Worm (Caenorhabditis elegans) whole organism, young adult: ENCODE results near the gene sfxn-1.1.
A peak's percentile ranks its signal among the peaks of the same experiment; 100 is the strongest.

Experiments
- F10E7.11 ChIP-seq: sonication (generic microtip); optimal IDR thresholded peaks from 2 replicates; lab custom pipeline; 2017; ENCODE audit warnings: mild to moderate bottlenecking, missing genetic modification characterization, moderate library complexity, missing compliant biosample characterization
- F33H1.4 ChIP-seq: fragments of 200-800 bp; sonication (Bioruptor generic); IDR thresholded peaks from 2 replicates; pipeline ENCODE4 v1.3.6; 2022; ENCODE audit warnings: missing genetic modification reagents, missing genetic modification characterization, missing compliant biosample characterization
- K12H6.12 ChIP-seq: fragments of 200-800 bp; sonication (Bioruptor generic); optimal IDR thresholded peaks from 2 replicates; lab custom pipeline; 2018; ENCODE audit warnings: mild to moderate bottlenecking, missing genetic modification characterization, missing compliant biosample characterization
- Y53G8AR.9 ChIP-seq: fragments of 200-800 bp; sonication (Bioruptor generic); conservative IDR thresholded peaks from 2 replicates; pipeline ENCODE4 v1.3.6; 2022; ENCODE audit warnings: missing genetic modification reagents, missing genetic modification characterization, missing compliant biosample characterization
- Y79H2A.3 ChIP-seq: fragments of 200-800 bp; sonication (Bioruptor generic); conservative IDR thresholded peaks from 2 replicates; pipeline ENCODE4 v1.3.6; 2022; ENCODE audit warnings: missing genetic modification reagents, missing genetic modification characterization, missing compliant biosample characterization
- Y95B8A.8 ChIP-seq: fragments of 200-800 bp; sonication (Bioruptor generic); IDR thresholded peaks from 2 replicates; pipeline ENCODE4 v1.3.6; 2022; ENCODE audit warnings: missing genetic modification reagents, missing genetic modification characterization, missing compliant biosample characterization
- aptf-2 ChIP-seq: fragments of 200-800 bp; sonication (Bioruptor generic); conservative IDR thresholded peaks from 2 replicates; pipeline ENCODE4 v1.3.6; 2022; ENCODE audit warnings: missing genetic modification reagents, missing genetic modification characterization, missing compliant biosample characterization
- atf-7 ChIP-seq: sonication (generic microtip); optimal IDR thresholded peaks from 2 replicates; lab custom pipeline; 2017; ENCODE audit warnings: mild to moderate bottlenecking, missing genetic modification characterization, missing compliant biosample characterization
- attf-3 ChIP-seq: fragments of 200-800 bp; sonication (Bioruptor generic); conservative IDR thresholded peaks from 2 replicates; pipeline ENCODE4 v1.3.6; 2022; ENCODE audit warnings: missing genetic modification reagents, missing genetic modification characterization, missing compliant biosample characterization
- cebp-1 ChIP-seq, 2 experiments: fragments of 200-800 bp in 1 of 2; sonication (Bioruptor generic) in 1 of 2; sonication (generic microtip) in 1 of 2; IDR thresholded peaks in 1 of 2; optimal IDR thresholded peaks in 1 of 2; 2 replicates each; pipeline versions ENCODE4 v1.3.6 to Lab custom; 2017 to 2022; ENCODE audit warnings: missing compliant biosample characterization in 2 of 2, missing genetic modification characterization in 2 of 2, mild to moderate bottlenecking in 1 of 2, missing genetic modification reagents in 1 of 2, moderate library complexity in 1 of 2
- cebp-2 ChIP-seq: fragments of 200-800 bp; sonication (Bioruptor generic); IDR thresholded peaks from 2 replicates; pipeline ENCODE4 v1.3.6; 2022; ENCODE audit warnings: missing genetic modification characterization, missing compliant biosample characterization
- ceh-100 ChIP-seq: fragments of 200-800 bp; sonication (Bioruptor generic); IDR thresholded peaks from 2 replicates; pipeline ENCODE4 v1.3.6; 2022; ENCODE audit warnings: missing genetic modification reagents, missing genetic modification characterization, missing compliant biosample characterization
- ceh-58 ChIP-seq: fragments of 200-800 bp; sonication (Bioruptor generic); IDR thresholded peaks from 2 replicates; pipeline ENCODE4 v1.3.6; 2022; ENCODE audit warnings: missing genetic modification characterization, missing compliant biosample characterization
- dox-1 ChIP-seq: fragments of 200-800 bp; sonication (Bioruptor generic); IDR thresholded peaks from 2 replicates; pipeline ENCODE4 v1.3.6; 2022; ENCODE audit warnings: missing genetic modification reagents, missing genetic modification characterization, missing compliant biosample characterization
- egl-18 ChIP-seq: fragments of 200-800 bp; sonication (Bioruptor generic); IDR thresholded peaks from 2 replicates; pipeline ENCODE4 v1.3.6; 2022; ENCODE audit warnings: missing genetic modification reagents, missing genetic modification characterization, missing compliant biosample characterization
- egrh-3 ChIP-seq: fragments of 200-800 bp; sonication (Bioruptor generic); IDR thresholded peaks from 2 replicates; pipeline ENCODE4 v1.3.6; 2022; ENCODE audit warnings: missing genetic modification reagents, missing genetic modification characterization, missing compliant biosample characterization
- ekl-4 ChIP-seq: fragments of 200-800 bp; sonication (Bioruptor generic); IDR thresholded peaks from 2 replicates; pipeline ENCODE4 v1.3.6; 2022; ENCODE audit warnings: missing genetic modification reagents, missing genetic modification characterization, missing compliant biosample characterization
- hlh-12 ChIP-seq: sonication (generic microtip); optimal IDR thresholded peaks from 2 replicates; lab custom pipeline; 2016; ENCODE audit warnings: missing genetic modification characterization, missing compliant biosample characterization
- hlh-26 ChIP-seq: fragments of 200-800 bp; sonication (Bioruptor generic); conservative IDR thresholded peaks from 2 replicates; pipeline ENCODE4 v1.3.6; 2022; ENCODE audit warnings: missing genetic modification reagents, missing genetic modification characterization, missing compliant biosample characterization
- hmg-1.2 ChIP-seq: fragments of 200-800 bp; sonication (Bioruptor generic); IDR thresholded peaks from 2 replicates; pipeline ENCODE4 v1.3.6; 2022; ENCODE audit warnings: missing genetic modification reagents, missing genetic modification characterization, missing compliant biosample characterization
- hmg-20 ChIP-seq: fragments of 200-800 bp; sonication (Bioruptor generic); IDR thresholded peaks from 2 replicates; pipeline ENCODE4 v1.3.6; 2022; ENCODE audit warnings: missing genetic modification reagents, missing genetic modification characterization, missing compliant biosample characterization
- hsf-1 ChIP-seq: fragments of 200-800 bp; sonication (Bioruptor generic); IDR thresholded peaks from 2 replicates; pipeline ENCODE4 v1.3.6; 2022; ENCODE audit warnings: missing genetic modification reagents, missing genetic modification characterization, missing compliant biosample characterization
- lag-1 ChIP-seq: fragments of 200-800 bp; sonication (Bioruptor generic); IDR thresholded peaks from 2 replicates; pipeline ENCODE4 v1.3.6; 2022; ENCODE audit warnings: missing genetic modification reagents, missing genetic modification characterization, missing compliant biosample characterization
- lsy-27 ChIP-seq: sonication (generic microtip); optimal IDR thresholded peaks from 2 replicates; lab custom pipeline; 2017; ENCODE audit warnings: missing genetic modification characterization, mild to moderate bottlenecking, missing compliant biosample characterization, antibody characterized with exemption, missing genotype, borderline replicate concordance; ENCODE audit not compliant: insufficient read depth
- madf-8 ChIP-seq: fragments of 200-800 bp; sonication (Bioruptor generic); conservative IDR thresholded peaks from 2 replicates; pipeline ENCODE4 v1.3.6; 2022; ENCODE audit warnings: missing genetic modification reagents, missing genetic modification characterization, missing compliant biosample characterization
- mes-4 ChIP-seq: sonication (generic microtip); optimal IDR thresholded peaks from 2 replicates; lab custom pipeline; 2016; ENCODE audit warnings: missing genotype, missing genetic modification characterization, missing compliant biosample characterization
- mxl-1 ChIP-seq: sonication (generic microtip); optimal IDR thresholded peaks from 2 replicates; lab custom pipeline; 2016; ENCODE audit warnings: missing genetic modification characterization, missing compliant biosample characterization
- nfya-2 ChIP-seq: fragments of 200-800 bp; sonication (Bioruptor generic); IDR thresholded peaks from 2 replicates; pipeline ENCODE4 v1.3.6; 2022; ENCODE audit warnings: missing genetic modification reagents, missing genetic modification characterization, missing compliant biosample characterization
- nhr-120 ChIP-seq: fragments of 200-800 bp; sonication (Bioruptor generic); IDR thresholded peaks from 2 replicates; pipeline ENCODE4 v1.3.6; 2022; ENCODE audit warnings: missing genetic modification characterization, missing compliant biosample characterization
- nhr-179 ChIP-seq: sonication (generic microtip); optimal IDR thresholded peaks from 2 replicates; lab custom pipeline; 2016; ENCODE audit warnings: mild to moderate bottlenecking, missing genetic modification characterization, missing compliant biosample characterization
- nhr-80 ChIP-seq: sonication (generic microtip); optimal IDR thresholded peaks from 2 replicates; lab custom pipeline; 2016; ENCODE audit warnings: missing genetic modification characterization, missing compliant biosample characterization
- pbrm-1 ChIP-seq: fragments of 200-800 bp; sonication (Bioruptor generic); IDR thresholded peaks from 2 replicates; pipeline ENCODE4 v1.3.6; 2022; ENCODE audit warnings: missing genetic modification reagents, missing genetic modification characterization, missing compliant biosample characterization
- rec-8 ChIP-seq, 2 experiments: sonication (generic microtip); optimal IDR thresholded peaks; 2 replicates each; lab custom pipeline; 2016; ENCODE audit warnings: mild to moderate bottlenecking in 2 of 2, missing genetic modification characterization in 2 of 2, missing genetic modification reagents in 2 of 2, missing genotype in 2 of 2, missing biosample characterization in 1 of 2, missing compliant biosample characterization in 1 of 2, moderate library complexity in 1 of 2
- sdz-38 ChIP-seq: sonication (generic microtip); optimal IDR thresholded peaks from 2 replicates; lab custom pipeline; 2016; ENCODE audit warnings: missing genotype, missing genetic modification characterization, missing compliant biosample characterization
- somi-1 ChIP-seq: fragments of 200-800 bp; sonication (Bioruptor generic); optimal IDR thresholded peaks from 2 replicates; lab custom pipeline; 2018; ENCODE audit warnings: mild to moderate bottlenecking, missing genetic modification characterization, missing compliant biosample characterization
- tbp1 ChIP-seq: fragments of 200-800 bp; sonication (Bioruptor generic); optimal IDR thresholded peaks from 2 replicates; lab custom pipeline; 2018; ENCODE audit warnings: mild to moderate bottlenecking, missing genetic modification characterization, missing compliant biosample characterization
- unc-130 ChIP-seq: sonication (generic microtip); optimal IDR thresholded peaks from 2 replicates; lab custom pipeline; 2016; ENCODE audit warnings: missing genetic modification reagents, missing genetic modification characterization, missing compliant biosample characterization
- ztf-18 ChIP-seq: sonication (generic microtip); optimal IDR thresholded peaks from 2 replicates; lab custom pipeline; 2016; ENCODE audit warnings: missing genotype, mild to moderate bottlenecking, missing genetic modification characterization, missing compliant biosample characterization
- ztf-26 ChIP-seq: sonication (generic microtip); optimal IDR thresholded peaks from 2 replicates; lab custom pipeline; 2017; ENCODE audit warnings: missing genetic modification characterization, missing compliant biosample characterization

sfxn-1.1 gene

ce11 chrII:9500926-9501325, 17.8 kb downstream of the sfxn-1.1 start (continued):
- TF ChIP-seq mxl-1 (no peak), ztf-18 (tag; lab: Kevin White, UChicago) (no peak), sdz-38 (no peak), egrh-3 (GFP tag; lab: Robert Waterston, UW) (no peak), hlh-26 (GFP tag; lab: Robert Waterston, UW) (no peak), ceh-100 (GFP tag; lab: Robert Waterston, UW) (no peak), Y53G8AR.9 (GFP tag; lab: Robert Waterston, UW) (no peak), hsf-1 (GFP tag; lab: Robert Waterston, UW) (no peak), unc-130 (no peak), lag-1 (no peak), aptf-2 (GFP tag; lab: Robert Waterston, UW) (no peak), egl-18 (GFP tag; lab: Robert Waterston, UW) (no peak), Y79H2A.3 (GFP tag; lab: Robert Waterston, UW) (no peak), attf-3 (GFP tag; lab: Robert Waterston, UW) (no peak), F10E7.11 (no peak), nhr-120 (GFP tag; lab: Robert Waterston, UW) (no peak), pbrm-1 (GFP tag; lab: Robert Waterston, UW) (0 out of 2 replicates have a peak, but pooled peaks have one; percentile 23), rec-8 (tag; optimal IDR thresholded peaks at IDR 0.05; lab: Kevin White, UChicago) (no peak), ekl-4 (GFP tag; lab: Robert Waterston, UW) (no peak), hmg-1.2 (GFP tag; lab: Robert Waterston, UW) (no peak), lsy-27 (no peak), cebp-2 (no peak), mes-4 (tag; lab: Kevin White, UChicago) (no peak), ztf-26 (tag; lab: Kevin White, UChicago) (no peak), hlh-12 (tag; lab: Kevin White, UChicago) (no peak), madf-8 (GFP tag; lab: Robert Waterston, UW) (no peak), nfya-2 (GFP tag; lab: Robert Waterston, UW) (no peak), K12H6.12 (tag; lab: Kevin White, UChicago) (no peak)

- TF ChIP-seq tbp1 (GFP tag; lab: Kevin White, UChicago), result peak; percentile 1
- TF ChIP-seq atf-7 (tag; lab: Kevin White, UChicago), result peak; percentile 90
- no peak for TF ChIP-seq nhr-179 (tag; lab: Kevin White, UChicago)
- no peak for TF ChIP-seq cebp-1 (GFP tag; IDR thresholded peaks at IDR 0.05; lab: Robert Waterston, UW)
- peak; percentile 11 for TF ChIP-seq cebp-1 (tag; optimal IDR thresholded peaks at IDR 0.05; lab: Kevin White, UChicago)
- peak; percentile 63 for TF ChIP-seq nhr-80 (tag; lab: Kevin White, UChicago)
Measured at ce11 chrII:9498589-9498988, 20.1 kb downstream of the sfxn-1.1 start.

- TF ChIP-seq Y95B8A.8 (GFP tag; lab: Robert Waterston, UW) (no peak), ceh-58 (GFP tag; lab: Robert Waterston, UW) (no peak), dox-1 (GFP tag; lab: Robert Waterston, UW) (0 out of 2 replicates have a peak, but pooled peaks have one; percentile 26), cebp-2 (no peak), somi-1 (peak; percentile 18), cebp-1 (GFP tag; IDR thresholded peaks at IDR 0.05; lab: Robert Waterston, UW) (peak; percentile 69; the same call in 1 of the 2 replicates), cebp-1 (tag; optimal IDR thresholded peaks at IDR 0.05; lab: Kevin White, UChicago) (peak; percentile 95), F33H1.4 (GFP tag; lab: Robert Waterston, UW) (no peak), hmg-20 (GFP tag; lab: Robert Waterston, UW) (no peak)
Measured at ce11 chrII:9497309-9497708, 21.4 kb downstream of the sfxn-1.1 start.
